Worm (Caenorhabditis elegans) whole organism, L4 larva: ENCODE data around the gene ZK1248.20.
A peak's percentile ranks its signal among the peaks of the same experiment; 100 is the strongest.

Source experiments
- D1046.2 ChIP-seq: fragments of 200-800 bp; sonication (Bioruptor generic); IDR thresholded peaks from 2 replicates; pipeline ENCODE4 v1.3.6; 2022; ENCODE audit warnings: missing genetic modification characterization, missing compliant biosample characterization
- F10B5.3 ChIP-seq: sonication (generic microtip); optimal IDR thresholded peaks from 2 replicates; lab custom pipeline; 2016; ENCODE audit warnings: mild to moderate bottlenecking, missing genetic modification characterization, missing compliant biosample characterization
- F26F4.8 ChIP-seq: fragments of 200-800 bp; sonication (Bioruptor generic); conservative IDR thresholded peaks from 2 replicates; pipeline ENCODE4 v1.3.6; 2022; ENCODE audit warnings: missing genetic modification characterization, missing compliant biosample characterization
- F37D6.2 ChIP-seq: sonication (generic microtip); optimal IDR thresholded peaks from 2 replicates; lab custom pipeline; 2016; ENCODE audit warnings: mild to moderate bottlenecking, missing genetic modification characterization, missing compliant biosample characterization
- F49E8.2 ChIP-seq: sonication (generic microtip); optimal IDR thresholded peaks from 2 replicates; lab custom pipeline; 2016; ENCODE audit warnings: missing compliant biosample characterization, mild to moderate bottlenecking, missing genetic modification characterization, borderline replicate concordance
- T20F7.1 ChIP-seq: fragments of 200-800 bp; sonication (Bioruptor generic); optimal IDR thresholded peaks from 2 replicates; lab custom pipeline; 2018; ENCODE audit warnings: mild to moderate bottlenecking, missing genetic modification characterization, missing compliant biosample characterization
- Y48G9A.11 ChIP-seq: fragments of 200-800 bp; sonication (Bioruptor generic); IDR thresholded peaks from 2 replicates; pipeline ENCODE4 v1.3.6; 2022; ENCODE audit warnings: missing genetic modification reagents, missing genetic modification characterization, missing compliant biosample characterization
- Y75B8A.6 ChIP-seq: fragments of 200-800 bp; sonication (Bioruptor generic); IDR thresholded peaks from 2 replicates; pipeline ENCODE4 v1.3.6; 2022; ENCODE audit warnings: missing genetic modification reagents, missing genetic modification characterization, missing compliant biosample characterization
- ZK546.5 ChIP-seq, 2 experiments: sonication (generic microtip); optimal IDR thresholded peaks; 2 replicates each; lab custom pipeline; 2017; ENCODE audit warnings: missing biosample characterization in 2 of 2, missing genetic modification characterization in 2 of 2
- aha-1 ChIP-seq: fragments of 150-350 bp; peaks from one replicate; lab custom pipeline; 2014; ENCODE audit warnings: missing biosample characterization, missing genetic modification characterization
- arid-1 ChIP-seq: fragments of 200-800 bp; sonication (Bioruptor generic); conservative IDR thresholded peaks from 2 replicates; pipeline ENCODE4 v1.3.6; 2022; ENCODE audit warnings: missing genetic modification reagents, missing genetic modification characterization, missing compliant biosample characterization
- attf-4 ChIP-seq: sonication (generic microtip); optimal IDR thresholded peaks from 3 replicates; lab custom pipeline; 2017; ENCODE audit warnings: missing biosample characterization, missing genetic modification characterization
- ceh-32 ChIP-seq: sonication (generic microtip); optimal IDR thresholded peaks from 2 replicates; lab custom pipeline; 2016; ENCODE audit warnings: mild to moderate bottlenecking, missing genetic modification characterization, missing compliant biosample characterization; ENCODE audit not compliant: poor library complexity
- ceh-62 ChIP-seq: sonication (generic microtip); optimal IDR thresholded peaks from 2 replicates; lab custom pipeline; 2017; ENCODE audit warnings: missing biosample characterization, missing genetic modification characterization
- ces-1 ChIP-seq: fragments of 150-350 bp; sonication (generic microtip); optimal IDR thresholded peaks from 4 replicates; lab custom pipeline; 2014; ENCODE audit warnings: missing biosample characterization, missing genetic modification reagents, missing genetic modification characterization
- cey-2 ChIP-seq: sonication (generic microtip); optimal IDR thresholded peaks from 3 replicates; lab custom pipeline; 2017; ENCODE audit warnings: missing genetic modification characterization, mild to moderate bottlenecking, missing compliant biosample characterization, antibody characterized with exemption, borderline replicate concordance; ENCODE audit not compliant: insufficient read depth
- daf-16 ChIP-seq, 3 experiments: sonication (generic microtip); optimal IDR thresholded peaks; 2 replicates each; lab custom pipeline; 2016 to 2017; ENCODE audit warnings: missing genetic modification characterization in 3 of 3, missing genetic modification reagents in 3 of 3, mild to moderate bottlenecking in 2 of 3, missing compliant biosample characterization in 2 of 3, missing biosample characterization in 1 of 3, moderate library complexity in 1 of 3
- daf-8 ChIP-seq: fragments of 200-800 bp; sonication (Bioruptor generic); IDR thresholded peaks from 2 replicates; pipeline ENCODE4 v1.3.6; 2022; ENCODE audit warnings: missing genetic modification characterization, missing compliant biosample characterization
- dmd-6 ChIP-seq: fragments of 200-800 bp; sonication (Bioruptor generic); IDR thresholded peaks from 2 replicates; pipeline ENCODE4 v1.3.6; 2022; ENCODE audit warnings: missing genetic modification reagents, missing genetic modification characterization, missing compliant biosample characterization
- dmd-8 ChIP-seq: fragments of 200-800 bp; sonication (Bioruptor generic); IDR thresholded peaks from 2 replicates; pipeline ENCODE4 v1.3.6; 2022; ENCODE audit warnings: missing genetic modification characterization, missing compliant biosample characterization
- dpl-1 ChIP-seq: fragments of 150-350 bp; optimal IDR thresholded peaks from 2 replicates; lab custom pipeline; 2014; ENCODE audit warnings: missing biosample characterization, missing genetic modification reagents, missing genetic modification characterization
- duxl-1 ChIP-seq: sonication (generic microtip); optimal IDR thresholded peaks from 2 replicates; lab custom pipeline; 2016; ENCODE audit warnings: mild to moderate bottlenecking, missing genetic modification characterization, moderate library complexity, missing compliant biosample characterization; ENCODE audit not compliant: poor library complexity
- dve-1 ChIP-seq: sonication (generic microtip); optimal IDR thresholded peaks from 2 replicates; lab custom pipeline; 2017; ENCODE audit warnings: antibody characterized with exemption, mild to moderate bottlenecking, missing genetic modification characterization, missing compliant biosample characterization; ENCODE audit not compliant: insufficient read depth
- gei-8 ChIP-seq: fragments of 200-800 bp; sonication (Bioruptor generic); optimal IDR thresholded peaks from 2 replicates; lab custom pipeline; 2018; ENCODE audit warnings: mild to moderate bottlenecking, missing genetic modification characterization, missing compliant biosample characterization
- hlh-11 ChIP-seq: fragments of 200-800 bp; sonication (Bioruptor generic); optimal IDR thresholded peaks from 2 replicates; lab custom pipeline; 2018; ENCODE audit warnings: mild to moderate bottlenecking, missing genetic modification characterization, missing compliant biosample characterization
- lin-15B ChIP-seq: fragments of 150-350 bp; sonication (generic microtip); optimal IDR thresholded peaks from 3 replicates; lab custom pipeline; 2014; ENCODE audit warnings: missing biosample characterization, missing genetic modification characterization
- lin-38 ChIP-seq: fragments of 200-800 bp; sonication (Bioruptor generic); IDR thresholded peaks from 2 replicates; pipeline ENCODE4 v1.3.6; 2022; ENCODE audit warnings: missing genetic modification reagents, missing genetic modification characterization, missing compliant biosample characterization
- madf-5 ChIP-seq, 2 experiments: fragments of 200-800 bp; sonication (Bioruptor generic); IDR thresholded peaks; 2 replicates each; pipeline ENCODE4 v1.3.6; 2022; ENCODE audit warnings: missing compliant biosample characterization in 2 of 2, missing genetic modification characterization in 2 of 2
- mdt-29 ChIP-seq: fragments of 200-800 bp; sonication (Bioruptor generic); IDR thresholded peaks from 2 replicates; pipeline ENCODE4 v1.3.6; 2022; ENCODE audit warnings: missing genetic modification reagents, missing genetic modification characterization, missing compliant biosample characterization
- mep-1 ChIP-seq: fragments of 150-350 bp; sonication (generic microtip); optimal IDR thresholded peaks from 3 replicates; lab custom pipeline; 2014; ENCODE audit warnings: missing biosample characterization, missing genetic modification characterization
- nhr-10 ChIP-seq: fragments of 150-350 bp; optimal IDR thresholded peaks from 2 replicates; lab custom pipeline; 2014; ENCODE audit warnings: missing biosample characterization, missing genetic modification characterization
- nhr-102 ChIP-seq: sonication (generic microtip); optimal IDR thresholded peaks from 2 replicates; lab custom pipeline; 2016; ENCODE audit warnings: mild to moderate bottlenecking, missing genetic modification characterization, moderate library complexity, missing compliant biosample characterization
- nhr-11 ChIP-seq: fragments of 150-350 bp; optimal IDR thresholded peaks from 2 replicates; lab custom pipeline; 2014; ENCODE audit warnings: missing biosample characterization, missing genetic modification characterization
- nhr-237 ChIP-seq: sonication (generic microtip); optimal IDR thresholded peaks from 2 replicates; lab custom pipeline; 2017; ENCODE audit warnings: missing biosample characterization, missing genetic modification characterization
- nhr-28 ChIP-seq: fragments of 150-350 bp; optimal IDR thresholded peaks from 2 replicates; lab custom pipeline; 2014; ENCODE audit warnings: missing biosample characterization, missing genetic modification characterization
- nhr-42 ChIP-seq: fragments of 200-800 bp; sonication (Bioruptor generic); IDR thresholded peaks from 2 replicates; pipeline ENCODE4 v1.3.6; 2022; ENCODE audit warnings: missing genetic modification characterization, missing compliant biosample characterization
- nhr-6 ChIP-seq: fragments of 150-350 bp; optimal IDR thresholded peaks from 2 replicates; lab custom pipeline; 2014; ENCODE audit warnings: missing biosample characterization, missing genetic modification characterization
- pha-4 ChIP-seq, 2 experiments: fragments of 150-350 bp in 1 of 2; fragments of 200-800 bp in 1 of 2; sonication (Bioruptor generic) in 1 of 2; IDR thresholded peaks in 1 of 2; optimal IDR thresholded peaks in 1 of 2; 2 replicates each; pipeline versions ENCODE4 v1.3.6 to Lab custom; 2014 to 2022; ENCODE audit warnings: missing genetic modification characterization in 2 of 2, missing genetic modification reagents in 2 of 2, missing biosample characterization in 1 of 2, missing compliant biosample characterization in 1 of 2
- rbr-2 ChIP-seq: sonication (generic microtip); optimal IDR thresholded peaks from 2 replicates; lab custom pipeline; 2016; ENCODE audit warnings: missing genotype, missing genetic modification characterization, missing compliant biosample characterization
- sdz-12 ChIP-seq: fragments of 200-800 bp; sonication (Bioruptor generic); optimal IDR thresholded peaks from 2 replicates; lab custom pipeline; 2018; ENCODE audit warnings: mild to moderate bottlenecking, missing genetic modification characterization, missing compliant biosample characterization
- set-16 ChIP-seq: fragments of 200-800 bp; sonication (Bioruptor generic); IDR thresholded peaks from 2 replicates; pipeline ENCODE4 v1.3.6; 2022; ENCODE audit warnings: missing genetic modification reagents, missing genetic modification characterization, missing compliant biosample characterization
- skn-1 ChIP-seq: fragments of 150-350 bp; optimal IDR thresholded peaks from 2 replicates; lab custom pipeline; 2014; ENCODE audit warnings: missing biosample characterization, missing genetic modification characterization
- snpc-4 ChIP-seq: fragments of 150-350 bp; optimal IDR thresholded peaks from 2 replicates; lab custom pipeline; 2014; ENCODE audit warnings: missing biosample characterization, missing genetic modification characterization
- spr-3 ChIP-seq: fragments of 200-800 bp; sonication (Bioruptor generic); optimal IDR thresholded peaks from 2 replicates; lab custom pipeline; 2018; ENCODE audit warnings: mild to moderate bottlenecking, missing genetic modification characterization, missing compliant biosample characterization
- tag-97 ChIP-seq: fragments of 200-800 bp; sonication (Bioruptor generic); IDR thresholded peaks from 2 replicates; pipeline ENCODE4 v1.3.6; 2022; ENCODE audit warnings: missing genetic modification characterization, missing compliant biosample characterization
- unc-130 ChIP-seq: sonication (generic microtip); optimal IDR thresholded peaks from 2 replicates; lab custom pipeline; 2016; ENCODE audit warnings: missing genetic modification reagents, missing genetic modification characterization, missing compliant biosample characterization
- unc-39 ChIP-seq: sonication (generic microtip); optimal IDR thresholded peaks from 2 replicates; lab custom pipeline; 2017; ENCODE audit warnings: missing biosample characterization, missing genetic modification characterization
- vab-7 ChIP-seq: fragments of 200-800 bp; sonication (Bioruptor generic); IDR thresholded peaks from 2 replicates; pipeline ENCODE4 v1.3.6; 2022; ENCODE audit warnings: missing genetic modification reagents, missing genetic modification characterization, missing compliant biosample characterization
- zip-11 ChIP-seq: fragments of 200-800 bp; sonication (Bioruptor generic); IDR thresholded peaks from 2 replicates; pipeline ENCODE4 v1.3.6; 2022; ENCODE audit warnings: missing genetic modification characterization, missing compliant biosample characterization
- zip-2 ChIP-seq: fragments of 150-350 bp; optimal IDR thresholded peaks from 2 replicates; lab custom pipeline; 2014; ENCODE audit warnings: missing biosample characterization, missing genetic modification characterization

Gene ZK1248.20

DNA sequence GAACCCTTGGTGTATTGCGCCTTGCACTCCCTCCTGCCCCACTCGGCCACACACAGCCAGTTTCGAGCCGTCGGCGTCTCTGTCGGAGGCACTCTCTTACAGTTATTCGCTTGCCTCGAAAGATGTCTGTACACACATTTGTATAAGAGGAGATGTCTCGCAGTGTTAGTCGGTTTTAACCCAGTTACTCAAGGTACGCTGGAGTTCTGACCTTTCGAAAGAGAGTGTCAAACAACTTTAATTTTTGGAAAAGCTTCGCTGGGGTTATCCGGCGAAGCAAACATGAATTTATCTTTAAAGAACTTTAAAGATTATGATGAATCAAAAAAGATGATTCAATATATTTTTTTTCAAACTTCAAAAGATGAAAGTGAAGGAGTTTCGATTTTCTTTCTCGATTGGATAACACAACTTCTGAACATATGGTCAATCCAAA, 28.3 kb downstream of the ZK1248.20 start (continued):
- 0 out of 2 replicates have a peak, but pooled peaks have one; percentile 20 for TF ChIP-seq daf-8 (GFP tag; lab: Robert Waterston, UW)
- TF ChIP-seq lin-15B (tag; lab: Kevin White, UChicago), result peak; percentile 63
- peak; percentile 93 for TF ChIP-seq unc-130
- TF ChIP-seq ces-1 (GFP tag; lab: Kevin White, UChicago), result peak; percentile 94
- peak; percentile 97 for TF ChIP-seq spr-3 (GFP tag; lab: Kevin White, UChicago)
- TF ChIP-seq T20F7.1 (GFP tag; lab: Kevin White, UChicago), result peak; percentile 93
- peak; percentile 100 for TF ChIP-seq dve-1 (tag; lab: Kevin White, UChicago)
- TF ChIP-seq Y75B8A.6 (GFP tag; lab: Robert Waterston, UW), result peak; percentile 78
- TF ChIP-seq dmd-6 (GFP tag; lab: Robert Waterston, UW), result peak; percentile 99
- TF ChIP-seq dmd-8 (GFP tag; lab: Robert Waterston, UW), result peak; percentile 83
- TF ChIP-seq rbr-2 (tag; lab: Kevin White, UChicago), result peak; percentile 99
- peak; percentile 87 for TF ChIP-seq vab-7
- peak; percentile 75 for TF ChIP-seq unc-39
- TF ChIP-seq tag-97, result no peak
- peak; percentile 96 for TF ChIP-seq nhr-6 (tag; lab: Kevin White, UChicago)
- TF ChIP-seq Y48G9A.11 (GFP tag; lab: Robert Waterston, UW), result peak; percentile 88
- peak; percentile 70 for TF ChIP-seq nhr-237
- TF ChIP-seq snpc-4 (tag; lab: Kevin White, UChicago), result peak; percentile 98
- TF ChIP-seq gei-8 (GFP tag; lab: Kevin White, UChicago), result peak; percentile 94
- TF ChIP-seq mdt-29 (GFP tag; lab: Robert Waterston, UW), result peak; percentile 99
- TF ChIP-seq ceh-62 (tag; lab: Kevin White, UChicago), result peak; percentile 44
- peak; percentile 99 for TF ChIP-seq mep-1 (tag; lab: Kevin White, UChicago)
- TF ChIP-seq zip-11 (GFP tag; lab: Robert Waterston, UW), result 0 out of 2 replicates have a peak, but pooled peaks have one; percentile 52
- TF ChIP-seq daf-16 (GFP tag; optimal IDR thresholded peaks at IDR 0.05; lab: Kevin White, UChicago), result peak; percentile 89 to 97
- peak; percentile 89 for TF ChIP-seq daf-16 (tag; optimal IDR thresholded peaks at IDR 0.05; lab: Kevin White, UChicago)
- TF ChIP-seq F49E8.2 (tag; lab: Kevin White, UChicago), result peak; percentile 97
- peak; percentile 91 for TF ChIP-seq ceh-32 (tag; lab: Kevin White, UChicago)
- peak; percentile 99 for TF ChIP-seq hlh-11 (tag; lab: Kevin White, UChicago)
- TF ChIP-seq nhr-42 (GFP tag; lab: Robert Waterston, UW), result peak; percentile 97
- TF ChIP-seq F10B5.3 (tag; lab: Kevin White, UChicago), result peak; percentile 95
- TF ChIP-seq nhr-11 (tag; lab: Kevin White, UChicago), result peak; percentile 98
- peak; percentile 89 for TF ChIP-seq cey-2
- TF ChIP-seq skn-1 (tag; lab: Kevin White, UChicago), result peak; percentile 55
- TF ChIP-seq ZK546.5 (tag; optimal IDR thresholded peaks at IDR 0.05; lab: Kevin White, UChicago), result peak; percentile 58 to 72
- peak; percentile 93 for TF ChIP-seq nhr-10 (tag; lab: Kevin White, UChicago)
- TF ChIP-seq madf-5 (GFP tag; IDR thresholded peaks at IDR 0.05; lab: Robert Waterston, UW), result peak; percentile 5 to 96; a peak in 3 of 4 replicates
- peak; percentile 100 for TF ChIP-seq aha-1 (tag; lab: Kevin White, UChicago)
- TF ChIP-seq duxl-1 (tag; lab: Kevin White, UChicago), result peak; percentile 96
- TF ChIP-seq set-16 (GFP tag; lab: Robert Waterston, UW), result peak; percentile 83
- peak; percentile 97 for TF ChIP-seq F37D6.2 (tag; lab: Kevin White, UChicago)
- TF ChIP-seq lin-38 (GFP tag; lab: Robert Waterston, UW), result peak; percentile 95
- peak; percentile 98 for TF ChIP-seq nhr-102 (tag; lab: Kevin White, UChicago)
- peak; percentile 82 for TF ChIP-seq sdz-12
- TF ChIP-seq dpl-1 (GFP tag; lab: Kevin White, UChicago), result peak; percentile 87
- TF ChIP-seq zip-2 (tag; lab: Kevin White, UChicago), result peak; percentile 91
- TF ChIP-seq attf-4 (tag; lab: Kevin White, UChicago), result peak; percentile 48
- peak; percentile 96 for TF ChIP-seq nhr-28 (tag; lab: Kevin White, UChicago)
- 0 out of 2 replicates have a peak, but pooled peaks have one; percentile 34 for TF ChIP-seq F26F4.8 (GFP tag; lab: Robert Waterston, UW)
- peak; percentile 96 for TF ChIP-seq arid-1 (GFP tag; lab: Robert Waterston, UW)
- TF ChIP-seq pha-4 (GFP tag; IDR thresholded peaks at IDR 0.05; lab: Robert Waterston, UW), result peak; percentile 99
- TF ChIP-seq pha-4 (tag; optimal IDR thresholded peaks at IDR 0.05; lab: Kevin White, UChicago), result peak; percentile 27
- peak; percentile 92 for TF ChIP-seq D1046.2 (GFP tag; lab: Robert Waterston, UW)
